Worm (Caenorhabditis elegans): ENCODE results near the gene M7.8.
A peak's percentile ranks its signal among the peaks of the same experiment; 100 is the strongest.

The M7.8 gene

DNA sequence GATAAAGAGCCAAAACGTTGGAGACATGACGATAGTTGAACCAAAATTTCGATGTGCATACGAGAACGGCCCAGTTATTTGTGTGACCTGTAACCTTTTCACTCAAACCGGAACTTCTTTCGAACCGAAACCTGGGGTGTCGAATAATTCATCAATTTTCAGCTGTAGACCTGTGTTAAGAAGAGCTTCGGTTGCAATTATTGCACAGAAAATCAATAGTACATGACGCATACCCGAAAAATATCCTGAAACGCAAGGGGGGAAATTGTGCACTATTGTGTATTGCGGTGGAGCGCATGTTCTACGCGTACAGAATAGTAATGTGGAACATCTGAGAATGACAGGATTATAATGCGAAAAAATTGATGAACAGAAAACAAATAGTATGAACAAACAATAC is 14.9 kb upstream of the M7.8 start, which contains the start of gene pigk-1 (continued):
- TF ChIP-seq egl-43 (GFP tag; IDR thresholded peaks at IDR 0.05), result 0 out of 2 replicates have a peak, but pooled peaks have one; percentile 18
- no peak for TF ChIP-seq hlh-30 (tag; optimal IDR thresholded peaks at IDR 0.05; ENCODE audit: insufficient read depth)
- 0 out of 2 replicates have a peak, but pooled peaks have one; percentile 17 for TF ChIP-seq madf-9 (GFP tag; conservative IDR thresholded peaks at IDR 0.05)
- TF ChIP-seq zag-1 (tag; optimal IDR thresholded peaks at IDR 0.05), result no peak
- no peak for TF ChIP-seq hlh-11 (tag; optimal IDR thresholded peaks at IDR 0.05)
- TF ChIP-seq dmd-8 (GFP tag; IDR thresholded peaks at IDR 0.05), result 0 out of 2 replicates have a peak, but pooled peaks have one; percentile 46
- no peak for TF ChIP-seq ZK337.2 (GFP tag; IDR thresholded peaks at IDR 0.05)
- no peak for TF ChIP-seq mxl-2 (GFP tag; conservative IDR thresholded peaks at IDR 0.05)
- TF ChIP-seq lin-29 (GFP tag; IDR thresholded peaks at IDR 0.05), result no peak
- no peak for TF ChIP-seq php-3 (GFP tag; IDR thresholded peaks at IDR 0.05)
- no peak for TF ChIP-seq mdl-1 (tag; optimal IDR thresholded peaks at IDR 0.05)
- TF ChIP-seq ctbp-1 (GFP tag; IDR thresholded peaks at IDR 0.05), result peak; percentile 12; the same call in 1 of the 2 replicates
- TF ChIP-seq nhr-41 (GFP tag; IDR thresholded peaks at IDR 0.05), result no peak
- no peak for TF ChIP-seq lim-7 (GFP tag; IDR thresholded peaks at IDR 0.05)
- 0 out of 2 replicates have a peak, but pooled peaks have one; percentile 15 for TF ChIP-seq hmg-1.1 (GFP tag; IDR thresholded peaks at IDR 0.05)
- TF ChIP-seq ceh-62 (tag; optimal IDR thresholded peaks at IDR 0.05), result no peak
- TF ChIP-seq daf-19 (GFP tag; conservative IDR thresholded peaks at IDR 0.05), result 0 out of 2 replicates have a peak, but pooled peaks have one; percentile 41
- TF ChIP-seq pqm-1 (tag; optimal IDR thresholded peaks at IDR 0.05), result no peak
- no peak for TF ChIP-seq dpl-1 (GFP tag; optimal IDR thresholded peaks at IDR 0.05)
- peak; percentile 58 for TF ChIP-seq F49E8.2 (tag; optimal IDR thresholded peaks at IDR 0.05; ENCODE audit: borderline replicate concordance)
- no peak for TF ChIP-seq arid-1 (GFP tag; conservative IDR thresholded peaks at IDR 0.05)
- no peak for TF ChIP-seq spr-1 (tag; optimal IDR thresholded peaks at IDR 0.05)

DNA sequence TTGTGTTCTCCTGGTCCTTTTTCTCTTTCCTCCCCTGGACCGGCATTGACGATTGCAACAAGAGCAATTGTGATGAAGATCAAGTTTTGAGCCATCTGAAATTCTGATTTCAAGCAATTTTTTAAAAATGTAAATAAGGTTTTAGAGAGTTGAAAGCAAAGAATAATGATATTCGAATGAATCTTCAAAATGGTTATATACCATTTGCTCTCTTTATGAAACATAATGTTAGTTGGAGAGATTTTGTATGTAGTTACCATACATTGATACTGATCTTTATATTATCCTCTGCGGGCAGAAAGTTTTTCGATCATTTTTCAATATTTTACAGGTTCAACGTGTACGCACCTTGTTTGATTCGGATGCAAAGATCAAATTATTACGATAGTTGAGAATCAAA is 10.8 kb upstream of the M7.8 start, which contains the start of gene srlf-24:
Gene srlf-24 (minus strand): TSS at position 101 of the 400 bp plus-strand sequence.
- TF ChIP-seq set-16 (GFP tag; IDR thresholded peaks at IDR 0.05), result no peak
- no peak for TF ChIP-seq spr-3 (GFP tag; optimal IDR thresholded peaks at IDR 0.05)
- TF ChIP-seq mxl-2 (GFP tag; conservative IDR thresholded peaks at IDR 0.05), result no peak
- no peak for TF ChIP-seq daf-16 (GFP tag; optimal IDR thresholded peaks at IDR 0.05)
- TF ChIP-seq daf-16 (tag; optimal IDR thresholded peaks at IDR 0.05), result no peak
- TF ChIP-seq mes-2 (tag; optimal IDR thresholded peaks at IDR 0.05; ENCODE audit: poor library complexity, severe bottlenecking), result no peak
- TF ChIP-seq zip-11 (GFP tag; IDR thresholded peaks at IDR 0.05), result no peak
- no peak for TF ChIP-seq ctbp-1 (GFP tag; IDR thresholded peaks at IDR 0.05)
- TF ChIP-seq hif-1 (tag; optimal IDR thresholded peaks at IDR 0.05), result no peak
- TF ChIP-seq spr-1 (tag; optimal IDR thresholded peaks at IDR 0.05), result no peak
- no peak for TF ChIP-seq nhr-6 (tag; optimal IDR thresholded peaks at IDR 0.05)
- TF ChIP-seq hmg-1.1 (GFP tag; IDR thresholded peaks at IDR 0.05), result no peak
- TF ChIP-seq sdz-12 (GFP tag; optimal IDR thresholded peaks at IDR 0.05), result no peak
- TF ChIP-seq zfp-2 (tag; optimal IDR thresholded peaks at IDR 0.05), result no peak

DNA sequence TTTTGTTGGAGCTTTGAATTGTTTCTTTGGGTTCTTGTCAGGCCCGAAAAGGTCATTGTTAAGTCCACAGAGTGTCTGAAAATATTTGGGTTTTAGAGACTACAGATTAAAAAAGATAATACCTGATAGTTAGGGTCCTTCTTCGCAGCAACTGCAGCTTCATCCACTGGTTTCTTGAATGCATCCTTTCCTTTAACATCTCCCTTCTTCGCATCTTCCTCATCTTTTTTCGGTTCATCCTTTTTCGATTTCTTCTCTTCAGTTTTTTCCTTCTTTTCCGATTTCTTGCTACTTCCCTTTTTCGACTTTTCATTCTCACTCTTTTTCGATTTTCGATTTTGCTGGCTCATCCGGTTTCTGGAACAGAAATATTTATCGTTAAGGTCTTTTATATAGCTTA is 8.6 kb upstream of the M7.8 start:
- TF ChIP-seq nhr-11 (tag; optimal IDR thresholded peaks at IDR 0.05) (no peak), spr-1 (tag; optimal IDR thresholded peaks at IDR 0.05) (no peak), unc-62 (GFP tag; optimal IDR thresholded peaks at IDR 0.05 in 1 of 2) (peak in 1 of 2 experiments; percentile 85), unc-62 (tag; optimal IDR thresholded peaks at IDR 0.05) (no peak), mes-2 (tag; optimal IDR thresholded peaks at IDR 0.05; ENCODE audit: poor library complexity, severe bottlenecking) (no peak)

DNA sequence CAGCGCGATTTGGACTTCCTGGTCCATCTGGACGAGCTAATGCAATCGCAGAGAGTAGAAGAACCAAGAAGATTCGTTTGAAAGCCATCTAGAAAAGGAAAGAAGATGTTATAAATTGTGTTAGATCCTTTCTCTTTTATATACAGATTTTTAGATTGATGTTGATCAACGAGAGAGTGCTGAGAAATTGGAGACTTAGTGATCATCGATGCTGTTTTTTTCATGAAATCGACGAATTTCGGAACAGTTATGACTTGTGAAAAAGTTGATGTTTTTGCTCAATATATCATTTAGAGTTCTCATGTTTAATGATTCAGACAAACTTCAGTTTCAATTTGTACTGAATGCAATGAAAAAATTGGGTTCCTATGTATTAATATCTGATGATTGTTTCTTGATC is 7.7 kb upstream of the M7.8 start, which contains the start of gene srlf-17:
Gene srlf-17 (minus strand): TSS at position 101 of the 400 bp plus-strand sequence.
- TF ChIP-seq ceh-44 (GFP tag; IDR thresholded peaks at IDR 0.05) (no peak), dmd-8 (GFP tag; IDR thresholded peaks at IDR 0.05) (no peak), ceh-62 (tag; optimal IDR thresholded peaks at IDR 0.05) (no peak), fos-1 (tag; optimal IDR thresholded peaks at IDR 0.05) (no peak), madf-5 (GFP tag; IDR thresholded peaks at IDR 0.05) (no peak), hif-1 (tag; optimal IDR thresholded peaks at IDR 0.05) (no peak), ceh-32 (tag; optimal IDR thresholded peaks at IDR 0.05; ENCODE audit: poor library complexity) (no peak), lin-1 (GFP tag; IDR thresholded peaks at IDR 0.05) (no peak), zfp-3 (GFP tag; conservative IDR thresholded peaks at IDR 0.05) (no peak)

Measured in whole organism, L4 larva.